Fruit fly (Drosophila melanogaster): ENCODE results near the gene lz.

DNA sequence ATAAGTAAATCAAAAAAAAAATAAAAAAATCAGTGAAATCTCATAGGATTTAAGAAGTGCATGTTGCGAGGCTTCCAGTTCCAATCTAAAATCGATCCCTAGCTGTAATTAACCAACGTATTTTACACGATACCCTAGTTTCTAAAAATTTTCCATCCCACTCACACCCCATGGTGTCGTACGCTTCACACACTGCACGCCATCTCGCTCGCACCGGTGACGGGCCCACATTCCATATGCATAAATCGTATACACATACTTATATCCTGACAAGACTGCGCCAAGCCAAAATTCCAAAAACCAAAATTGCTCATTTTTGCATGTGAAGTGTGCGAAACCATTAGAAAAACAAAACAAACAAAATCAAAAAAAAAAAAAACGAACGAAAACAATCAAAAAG, 29.4 kb upstream of the lz start:
- TF ChIP-seq Camta (GFP tag; optimal IDR thresholded peaks at IDR 0.05) (no peak), CG2712 (tag; optimal IDR thresholded peaks at IDR 0.05) (no peak), h (optimal IDR thresholded peaks at IDR 0.05) (no peak), knrl (GFP tag; IDR thresholded peaks at IDR 0.05; ENCODE audit: partially characterized antibody) (no peak), run (tag; optimal IDR thresholded peaks at IDR 0.05) (no peak), CG5180 (GFP tag; optimal IDR thresholded peaks at IDR 0.05) (no peak), Oaz (GFP tag; IDR thresholded peaks at IDR 0.05) (no peak), seq (GFP tag; IDR thresholded peaks at IDR 0.05) (no peak), CG10462 (GFP tag; optimal IDR thresholded peaks at IDR 0.05) (no peak)

All from whole organism, embryonic.